Worm (Caenorhabditis elegans) whole organism, young adult: Measurements from ENCODE around the gene phb-2.

Source experiments
- let-607 ChIP-seq, 2 experiments: fragments of 200-800 bp in 1 of 2; sonication (Bioruptor generic) in 1 of 2; sonication (generic microtip) in 1 of 2; optimal IDR thresholded peaks; 2 replicates each; lab custom pipeline; 2016 to 2018; ENCODE audit warnings: mild to moderate bottlenecking in 2 of 2, missing compliant biosample characterization in 2 of 2, missing genetic modification characterization in 2 of 2, moderate library complexity in 2 of 2, missing genotype in 1 of 2
- rpc-1 ChIP-seq, 2 experiments: fragments of 150-350 bp in 1 of 2; sonication (generic microtip) in 1 of 2; optimal IDR thresholded peaks; 2 replicates each; lab custom pipeline; 2014 to 2018; ENCODE audit warnings: missing biosample characterization in 1 of 2, missing genetic modification characterization in 1 of 2, missing genetic modification reagents in 1 of 2, missing genotype in 1 of 2

ce11 chrII:6252707-6253106 lies 1.5 kb downstream of the phb-2 start:
- TF ChIP-seq rpc-1 (optimal IDR thresholded peaks at IDR 0.05; lab: Kevin White, UChicago), result no peak
- TF ChIP-seq rpc-1 (tag; optimal IDR thresholded peaks at IDR 0.05; lab: Kevin White, UChicago), result no peak
- no peak for TF ChIP-seq let-607 (tag; optimal IDR thresholded peaks at IDR 0.05; lab: Kevin White, UChicago)
